Fruit fly (Drosophila melanogaster) whole organism, prepupa: ENCODE measurements around the gene Agpat3.

Source experiments
- Blimp-1 ChIP-seq: fragments of 200-800 bp; sonication (Bioruptor generic); optimal IDR thresholded peaks from 3 replicates; lab custom pipeline; 2017; ENCODE audit warnings: missing biosample characterization, missing genetic modification characterization, mild to moderate bottlenecking, moderate library complexity, missing genetic modification reagents
- CG10631 ChIP-seq: fragments of 200-800 bp; sonication (Bioruptor generic); optimal IDR thresholded peaks from 2 replicates; lab custom pipeline; 2016; ENCODE audit warnings: missing biosample characterization, missing genetic modification characterization
- CG11294 ChIP-seq: fragments of 200-800 bp; sonication (Bioruptor generic); IDR thresholded peaks from 2 replicates; pipeline ENCODE4 v1.3.6; 2022; ENCODE audit warnings: missing biosample characterization, missing genetic modification characterization
- CG11762 ChIP-seq: fragments of 200-800 bp; sonication (Bioruptor generic); optimal IDR thresholded peaks from 3 replicates; lab custom pipeline; 2016; ENCODE audit warnings: missing biosample characterization, missing genetic modification characterization; ENCODE audit not compliant: insufficient read depth
- CG11902 ChIP-seq: fragments of 200-800 bp; sonication (Bioruptor generic); optimal IDR thresholded peaks from 3 replicates; lab custom pipeline; 2016; ENCODE audit warnings: missing biosample characterization, missing genetic modification characterization
- CG15336 ChIP-seq: fragments of 200-800 bp; sonication (Bioruptor generic); IDR thresholded peaks from 2 replicates; pipeline ENCODE4 v1.3.6; 2022; ENCODE audit warnings: missing biosample characterization, missing genetic modification characterization
- CG1621 ChIP-seq: fragments of 200-800 bp; sonication (Bioruptor generic); optimal IDR thresholded peaks from 3 replicates; lab custom pipeline; 2018; ENCODE audit warnings: missing biosample characterization, mild to moderate bottlenecking, missing genetic modification characterization
- CG16779 ChIP-seq: fragments of 200-800 bp; sonication (Bioruptor generic); optimal IDR thresholded peaks from 3 replicates; lab custom pipeline; 2017; ENCODE audit warnings: missing biosample characterization, mild to moderate bottlenecking, missing genetic modification characterization
- CG31627 ChIP-seq: fragments of 200-800 bp; sonication (Bioruptor generic); optimal IDR thresholded peaks from 3 replicates; lab custom pipeline; 2016; ENCODE audit warnings: missing biosample characterization, missing genetic modification characterization
- CG32006 ChIP-seq: fragments of 200-800 bp; sonication (Bioruptor generic); optimal IDR thresholded peaks from 3 replicates; lab custom pipeline; 2017; ENCODE audit warnings: missing biosample characterization, mild to moderate bottlenecking, missing genetic modification characterization
- CG34406 ChIP-seq: fragments of 200-800 bp; sonication (Bioruptor generic); optimal IDR thresholded peaks from 3 replicates; lab custom pipeline; 2016; ENCODE audit warnings: missing biosample characterization, missing genetic modification characterization
- CG3919 ChIP-seq: fragments of 200-800 bp; sonication (Bioruptor generic); optimal IDR thresholded peaks from 3 replicates; lab custom pipeline; 2016; ENCODE audit warnings: missing biosample characterization, missing genetic modification characterization
- CG4318 ChIP-seq: fragments of 200-800 bp; sonication (Bioruptor generic); optimal IDR thresholded peaks from 3 replicates; lab custom pipeline; 2017; ENCODE audit warnings: missing biosample characterization, mild to moderate bottlenecking, missing genetic modification characterization
- CG6163 ChIP-seq: fragments of 200-800 bp; sonication (Bioruptor generic); IDR thresholded peaks from 3 replicates; pipeline ENCODE4 v1.3.6; 2022; ENCODE audit warnings: missing biosample characterization, missing genetic modification characterization
- CG6276 ChIP-seq: fragments of 200-800 bp; sonication (Bioruptor generic); optimal IDR thresholded peaks from 2 replicates; lab custom pipeline; 2017; ENCODE audit warnings: missing biosample characterization, mild to moderate bottlenecking, missing genetic modification characterization
- CG6792 ChIP-seq: fragments of 200-800 bp; sonication (Bioruptor generic); optimal IDR thresholded peaks from 3 replicates; lab custom pipeline; 2016; ENCODE audit warnings: missing biosample characterization, missing genetic modification characterization
- CG6808 ChIP-seq: fragments of 200-800 bp; sonication (Bioruptor generic); optimal IDR thresholded peaks from 3 replicates; lab custom pipeline; 2017; ENCODE audit warnings: missing biosample characterization, missing genetic modification characterization, mild to moderate bottlenecking, moderate library complexity, missing genetic modification reagents
- CG6854 ChIP-seq: fragments of 200-800 bp; sonication (Bioruptor generic); optimal IDR thresholded peaks from 2 replicates; lab custom pipeline; 2017; ENCODE audit warnings: missing biosample characterization, mild to moderate bottlenecking, missing genetic modification characterization
- CG8119 ChIP-seq: fragments of 200-800 bp; sonication (Bioruptor generic); IDR thresholded peaks from 3 replicates; pipeline ENCODE4 v1.3.6; 2022; ENCODE audit warnings: missing biosample characterization, missing genetic modification characterization
- CG8319 ChIP-seq: fragments of 200-800 bp; sonication (Bioruptor generic); optimal IDR thresholded peaks from 3 replicates; lab custom pipeline; 2016; ENCODE audit warnings: missing biosample characterization, missing genetic modification characterization
- CG8632 ChIP-seq: fragments of 200-800 bp; sonication (Bioruptor generic); optimal IDR thresholded peaks from 3 replicates; lab custom pipeline; 2016; ENCODE audit warnings: missing biosample characterization, missing genetic modification characterization
- CG9139 ChIP-seq: fragments of 200-800 bp; sonication (Bioruptor generic); optimal IDR thresholded peaks from 3 replicates; lab custom pipeline; 2017; ENCODE audit warnings: missing biosample characterization, mild to moderate bottlenecking, missing genetic modification characterization
- Eip75B ChIP-seq: fragments of 200-800 bp; sonication (Bioruptor generic); optimal IDR thresholded peaks from 3 replicates; lab custom pipeline; 2016; ENCODE audit warnings: missing biosample characterization, missing genetic modification characterization
- Eip78C ChIP-seq: fragments of 200-800 bp; sonication (Bioruptor generic); peaks from one replicate; lab custom pipeline; 2016; ENCODE audit warnings: missing biosample characterization, missing genetic modification characterization
- Eip93F ChIP-seq: fragments of 200-800 bp; sonication (Bioruptor generic); optimal IDR thresholded peaks from 2 replicates; lab custom pipeline; 2016; ENCODE audit warnings: missing biosample characterization, mild to moderate bottlenecking, missing genetic modification characterization
- Ets21C ChIP-seq: fragments of 200-800 bp; sonication (Bioruptor generic); optimal IDR thresholded peaks from 3 replicates; lab custom pipeline; 2016; ENCODE audit warnings: missing biosample characterization, missing genetic modification characterization
- Ets96B ChIP-seq: fragments of 200-800 bp; optimal IDR thresholded peaks from 2 replicates; lab custom pipeline; 2019; ENCODE audit warnings: missing biosample characterization, mild to moderate bottlenecking, missing genetic modification characterization, moderate library complexity
- Gug ChIP-seq: fragments of 200-800 bp; sonication (Bioruptor generic); IDR thresholded peaks from 2 replicates; pipeline ENCODE4 v1.3.6; 2022; ENCODE audit warnings: missing biosample characterization, missing genetic modification characterization
- Hr38 ChIP-seq: sonication (Bioruptor generic); optimal IDR thresholded peaks from 2 replicates; lab custom pipeline; 2016; ENCODE audit warnings: missing biosample characterization, missing genetic modification characterization
- Hr39 ChIP-seq: fragments of 200-800 bp; sonication (Bioruptor generic); optimal IDR thresholded peaks from 2 replicates; lab custom pipeline; 2016; ENCODE audit warnings: missing biosample characterization, missing genetic modification characterization
- Hr4 ChIP-seq: fragments of 200-800 bp; sonication (Bioruptor generic); optimal IDR thresholded peaks from 3 replicates; lab custom pipeline; 2016; ENCODE audit warnings: missing biosample characterization, missing genetic modification characterization
- Lpt ChIP-seq: fragments of 200-800 bp; sonication (Bioruptor generic); optimal IDR thresholded peaks from 3 replicates; lab custom pipeline; 2016; ENCODE audit warnings: missing biosample characterization, missing genetic modification characterization
- OdsH ChIP-seq: fragments of 200-800 bp; sonication (Bioruptor generic); optimal IDR thresholded peaks from 3 replicates; lab custom pipeline; 2016; ENCODE audit warnings: missing biosample characterization, missing genetic modification characterization
- Smox ChIP-seq: fragments of 200-800 bp; sonication (Bioruptor generic); optimal IDR thresholded peaks from 3 replicates; lab custom pipeline; 2016; ENCODE audit warnings: missing biosample characterization, missing genetic modification characterization
- Sox102F ChIP-seq: fragments of 200-800 bp; sonication (Bioruptor generic); optimal IDR thresholded peaks from 2 replicates; lab custom pipeline; 2016; ENCODE audit warnings: missing biosample characterization, mild to moderate bottlenecking, missing genetic modification characterization
- Sox14 ChIP-seq: fragments of 200-800 bp; sonication (Bioruptor generic); optimal IDR thresholded peaks from 3 replicates; lab custom pipeline; 2016; ENCODE audit warnings: missing biosample characterization, missing genetic modification characterization
- achi ChIP-seq: fragments of 200-800 bp; sonication (Bioruptor generic); optimal IDR thresholded peaks from 3 replicates; lab custom pipeline; 2016; ENCODE audit warnings: missing biosample characterization, missing genetic modification characterization
- acj6 ChIP-seq: fragments of 200-800 bp; sonication (Bioruptor generic); optimal IDR thresholded peaks from 3 replicates; lab custom pipeline; 2016; ENCODE audit warnings: missing biosample characterization, missing genetic modification characterization
- dac ChIP-seq: fragments of 200-800 bp; sonication (Bioruptor generic); optimal IDR thresholded peaks from 2 replicates; lab custom pipeline; 2017; ENCODE audit warnings: missing biosample characterization, mild to moderate bottlenecking, missing genetic modification characterization
- dsx ChIP-seq: fragments of 200-800 bp; optimal IDR thresholded peaks from 3 replicates; lab custom pipeline; 2019; ENCODE audit warnings: missing biosample characterization, mild to moderate bottlenecking, missing genetic modification characterization, moderate library complexity; ENCODE audit not compliant: poor library complexity, severe bottlenecking
- eg ChIP-seq: fragments of 200-800 bp; sonication (Bioruptor generic); IDR thresholded peaks from 3 replicates; pipeline ENCODE4 v1.3.6; 2022; ENCODE audit warnings: missing biosample characterization, missing genetic modification characterization
- esn ChIP-seq: fragments of 200-800 bp; sonication (Bioruptor generic); optimal IDR thresholded peaks from 2 replicates; lab custom pipeline; 2016; ENCODE audit warnings: missing biosample characterization, mild to moderate bottlenecking, missing genetic modification characterization, moderate library complexity
- fkh ChIP-seq: fragments of 200-800 bp; sonication (Bioruptor generic); optimal IDR thresholded peaks from 3 replicates; lab custom pipeline; 2017; ENCODE audit warnings: missing biosample characterization, mild to moderate bottlenecking, missing genetic modification characterization, moderate library complexity
- lz ChIP-seq: fragments of 200-800 bp; sonication (Bioruptor generic); optimal IDR thresholded peaks from 3 replicates; lab custom pipeline; 2016; ENCODE audit warnings: missing biosample characterization, missing genetic modification characterization
- net ChIP-seq: fragments of 200-800 bp; sonication (Bioruptor generic); optimal IDR thresholded peaks from 3 replicates; lab custom pipeline; 2016; ENCODE audit warnings: missing biosample characterization, missing genetic modification characterization
- pdm3 ChIP-seq: fragments of 200-800 bp; sonication (Bioruptor generic); optimal IDR thresholded peaks from 3 replicates; lab custom pipeline; 2016; ENCODE audit warnings: missing biosample characterization, missing genetic modification characterization
- salr ChIP-seq, 2 experiments: fragments of 200-800 bp; sonication (Bioruptor generic); optimal IDR thresholded peaks; 3 replicates each; lab custom pipeline; 2016 to 2018; ENCODE audit warnings: missing biosample characterization in 2 of 2, missing genetic modification characterization in 2 of 2, mild to moderate bottlenecking in 1 of 2
- spab ChIP-seq: fragments of 200-800 bp; sonication (Bioruptor generic); optimal IDR thresholded peaks from 2 replicates; lab custom pipeline; 2017; ENCODE audit warnings: missing biosample characterization, mild to moderate bottlenecking, missing genetic modification characterization, missing genetic modification reagents
- ss ChIP-seq, 2 experiments: fragments of 200-800 bp; sonication (Bioruptor generic); optimal IDR thresholded peaks; 2 replicates in 1 of 2; 3 replicates in 1 of 2; lab custom pipeline; 2017 to 2018; ENCODE audit warnings: mild to moderate bottlenecking in 2 of 2, missing biosample characterization in 2 of 2, missing genetic modification characterization in 2 of 2, moderate library complexity in 1 of 2
- svp ChIP-seq: fragments of 200-800 bp; sonication (Bioruptor generic); peaks from one replicate; lab custom pipeline; 2016; ENCODE audit warnings: missing biosample characterization, missing genetic modification characterization
- topi ChIP-seq: fragments of 200-800 bp; sonication (Bioruptor generic); optimal IDR thresholded peaks from 3 replicates; lab custom pipeline; 2016; ENCODE audit warnings: missing biosample characterization, missing genetic modification characterization
- vri ChIP-seq: fragments of 200-800 bp; sonication (Bioruptor generic); optimal IDR thresholded peaks from 3 replicates; lab custom pipeline; 2016; ENCODE audit warnings: missing biosample characterization, mild to moderate bottlenecking, missing genetic modification characterization

Gene Agpat3

dm6 chr3L:16412394-16412950 is 26.7 kb upstream of the Agpat3 start, which contains the start of gene Serinc:
Gene Serinc (plus strand): TSS chr3L:16412722.
- TF ChIP-seq net (GFP tag; lab: Kevin White, UChicago) (no peak), CG6163 (GFP tag; lab: Robert Waterston, UW) (no peak), CG8119 (GFP tag; lab: Robert Waterston, UW) (no peak), CG16779 (no peak), dac (no peak), CG6792 (GFP tag; lab: Kevin White, UChicago) (no peak), CG10631 (GFP tag; lab: Kevin White, UChicago) (no peak), CG9139 (GFP tag; lab: Kevin White, UChicago) (no peak), dsx (GFP tag; lab: Kevin White, UChicago) (no peak), Hr38 (GFP tag; lab: Kevin White, UChicago) (no peak), Blimp-1 (GFP tag; lab: Kevin White, UChicago) (no peak), Hr4 (GFP tag; lab: Kevin White, UChicago) (no peak), CG8632 (no peak), Gug (GFP tag; lab: Robert Waterston, UW) (no peak), CG11902 (GFP tag; lab: Kevin White, UChicago) (no peak), Hr39 (peak; percentile 37), CG6854 (GFP tag; lab: Kevin White, UChicago) (no peak), CG32006 (GFP tag; lab: Kevin White, UChicago) (no peak), CG6808 (GFP tag; lab: Kevin White, UChicago) (no peak), CG11294 (GFP tag; lab: Robert Waterston, UW) (no peak), CG4318 (GFP tag; lab: Kevin White, UChicago) (no peak), OdsH (GFP tag; lab: Kevin White, UChicago) (no peak), CG6276 (GFP tag; lab: Kevin White, UChicago) (no peak), CG3919 (no peak), ss (GFP tag; optimal IDR thresholded peaks at IDR 0.05; lab: Kevin White, UChicago) (no peak), Eip75B (no peak), esn (GFP tag; lab: Kevin White, UChicago) (peak; percentile 39), achi (GFP tag; lab: Kevin White, UChicago) (no peak), CG1621 (no peak), Sox102F (GFP tag; lab: Kevin White, UChicago) (no peak), vri (GFP tag; lab: Kevin White, UChicago) (no peak), CG15336 (GFP tag; lab: Robert Waterston, UW) (0 out of 2 replicates have a peak, but pooled peaks have one; percentile 23), CG34406 (GFP tag; lab: Kevin White, UChicago) (no peak), CG8319 (GFP tag; lab: Kevin White, UChicago) (no peak), svp (GFP tag; lab: Kevin White, UChicago) (no peak), Ets96B (tag; lab: Kevin White, UChicago) (no peak), Eip78C (no peak), CG11762 (GFP tag; lab: Kevin White, UChicago) (no peak), Smox (GFP tag; lab: Kevin White, UChicago) (no peak), spab (GFP tag; lab: Kevin White, UChicago) (no peak), pdm3 (GFP tag; lab: Kevin White, UChicago) (no peak), lz (peak; percentile 47), Lpt (GFP tag; lab: Kevin White, UChicago) (no peak), CG31627 (GFP tag; lab: Kevin White, UChicago) (peak; percentile 46), Ets21C (GFP tag; lab: Kevin White, UChicago) (no peak), fkh (peak; percentile 67), eg (no peak), topi (no peak), acj6 (GFP tag; lab: Kevin White, UChicago) (no peak), Eip93F (GFP tag; lab: Kevin White, UChicago) (no peak), Sox14 (GFP tag; lab: Kevin White, UChicago) (peak; percentile 87), salr (GFP tag; optimal IDR thresholded peaks at IDR 0.05; lab: Kevin White, UChicago) (no peak)
